Worm (Caenorhabditis elegans) whole organism, early embryonic: ENCODE data around the gene lury-1.

Experiments
- ama-1 ChIP-seq: fragments of 150-350 bp; optimal IDR thresholded peaks from 2 replicates; lab custom pipeline; 2014
- ceh-36 ChIP-seq: sonication (generic microtip); optimal IDR thresholded peaks from 2 replicates; lab custom pipeline; 2016; ENCODE audit warnings: missing genetic modification characterization, inconsistent platforms, missing compliant biosample characterization
- ets-7 ChIP-seq: sonication (generic microtip); optimal IDR thresholded peaks from 2 replicates; lab custom pipeline; 2016; ENCODE audit warnings: missing genotype, missing genetic modification characterization, missing compliant biosample characterization
- flt-1 ChIP-seq: fragments of 200-800 bp; sonication (Bioruptor generic); IDR thresholded peaks from 2 replicates; pipeline ENCODE4 v1.3.6; 2022; ENCODE audit warnings: missing genetic modification characterization, missing compliant biosample characterization
- hmbx-1 ChIP-seq: sonication (generic microtip); optimal IDR thresholded peaks from 2 replicates; lab custom pipeline; 2016; ENCODE audit warnings: mild to moderate bottlenecking, missing genetic modification characterization, missing compliant biosample characterization
- hmg-4 ChIP-seq: fragments of 200-800 bp; sonication (Bioruptor generic); optimal IDR thresholded peaks from 2 replicates; lab custom pipeline; 2018; ENCODE audit warnings: mild to moderate bottlenecking, missing genetic modification characterization, missing compliant biosample characterization
- hnd-1 ChIP-seq: sonication (generic microtip); optimal IDR thresholded peaks from 2 replicates; lab custom pipeline; 2016; ENCODE audit warnings: missing genetic modification characterization, missing compliant biosample characterization
- pes-1 ChIP-seq: fragments of 200-800 bp; sonication (Bioruptor generic); IDR thresholded peaks from 2 replicates; pipeline ENCODE4 v1.3.6; 2022; ENCODE audit warnings: missing genetic modification reagents, missing genetic modification characterization, missing compliant biosample characterization
- scrt-1 ChIP-seq: fragments of 200-800 bp; sonication (Bioruptor generic); IDR thresholded peaks from 2 replicates; pipeline ENCODE4 v1.3.6; 2022; ENCODE audit warnings: missing genetic modification characterization, missing compliant biosample characterization
- tbx-37 ChIP-seq: fragments of 200-800 bp; sonication (Bioruptor generic); conservative IDR thresholded peaks from 2 replicates; pipeline ENCODE4 v1.3.6; 2022; ENCODE audit warnings: missing genetic modification reagents, missing genetic modification characterization, missing compliant biosample characterization

DNA sequence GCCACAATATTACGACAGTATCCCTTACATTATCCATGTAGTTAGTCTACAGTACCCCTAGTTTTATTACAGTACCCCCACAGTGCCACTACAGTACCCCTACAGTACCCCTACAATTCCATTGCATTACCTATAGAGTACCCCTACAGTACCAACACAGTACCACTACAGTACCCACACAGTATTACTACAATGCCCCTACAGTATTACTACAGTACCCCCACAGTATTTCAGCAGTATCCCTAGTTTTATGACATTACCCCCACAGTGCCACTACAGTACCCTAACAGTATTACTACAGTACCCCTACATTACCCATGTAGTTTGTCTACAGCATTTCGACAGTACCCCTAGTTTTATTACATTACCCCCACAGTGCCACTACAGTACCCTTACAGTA, 47.3 kb downstream of the lury-1 start:
- TF ChIP-seq pes-1 (GFP tag; lab: Robert Waterston, UW) (no peak), ama-1 (lab: Kevin White, UChicago) (no peak), hnd-1 (tag; lab: Kevin White, UChicago) (no peak), flt-1 (GFP tag; lab: Robert Waterston, UW) (no peak), tbx-37 (no peak), hmbx-1 (tag; lab: Kevin White, UChicago) (no peak), scrt-1 (GFP tag; lab: Robert Waterston, UW) (no peak), ets-7 (no peak), ceh-36 (tag; lab: Kevin White, UChicago) (no peak), hmg-4 (no peak)
